Fruit fly (Drosophila melanogaster) whole organism, embryonic: ENCODE data around the gene CG7985.

Experiments
- Awh ChIP-seq: fragments of 200-800 bp; sonication (Bioruptor generic); IDR thresholded peaks from 2 replicates; pipeline ENCODE4, ENCODE4 v1.3.6; 2022; ENCODE audit warnings: missing biosample characterization, missing genetic modification characterization
- Bteb2 ChIP-seq: fragments of 200-800 bp; sonication (Bioruptor generic); optimal IDR thresholded peaks from 2 replicates; lab custom pipeline; 2016; ENCODE audit warnings: missing biosample characterization, missing genetic modification characterization
- CG11695 ChIP-seq: fragments of 200-800 bp; sonication (Bioruptor generic); IDR thresholded peaks from 3 replicates; pipeline ENCODE4 v1.3.6; 2022; ENCODE audit warnings: missing biosample characterization, missing genetic modification characterization
- CG13424 ChIP-seq: fragments of 200-800 bp; sonication (Bioruptor generic); optimal IDR thresholded peaks from 2 replicates; lab custom pipeline; 2019; ENCODE audit warnings: missing biosample characterization, mild to moderate bottlenecking, missing genetic modification characterization, moderate library complexity
- CG15601 ChIP-seq: fragments of 200-800 bp; sonication (Bioruptor generic); optimal IDR thresholded peaks from 3 replicates; lab custom pipeline; 2019; ENCODE audit warnings: missing biosample characterization, mild to moderate bottlenecking, missing genetic modification characterization, moderate library complexity
- CG17361 ChIP-seq: fragments of 200-800 bp; sonication (Bioruptor generic); IDR thresholded peaks from 3 replicates; pipeline ENCODE4 v1.3.6; 2022; ENCODE audit warnings: missing biosample characterization, missing genetic modification characterization
- CG17802 ChIP-seq: fragments of 200-800 bp; sonication (Bioruptor generic); optimal IDR thresholded peaks from 2 replicates; lab custom pipeline; 2018; ENCODE audit warnings: missing biosample characterization, mild to moderate bottlenecking, missing genetic modification characterization, moderate library complexity
- CG1832 ChIP-seq: fragments of 200-800 bp; sonication (Bioruptor generic); optimal IDR thresholded peaks from 2 replicates; lab custom pipeline; 2017; ENCODE audit warnings: missing biosample characterization, mild to moderate bottlenecking, missing genetic modification characterization, inconsistent platforms
- CG18619 ChIP-seq: fragments of 200-800 bp; sonication (Bioruptor generic); optimal IDR thresholded peaks from 3 replicates; lab custom pipeline; 2017; ENCODE audit warnings: missing biosample characterization, mild to moderate bottlenecking, missing genetic modification characterization
- CG3995 ChIP-seq: fragments of 200-800 bp; sonication (Bioruptor generic); optimal IDR thresholded peaks from 3 replicates; lab custom pipeline; 2016; ENCODE audit warnings: missing biosample characterization, missing genetic modification characterization
- CG43689 ChIP-seq: fragments of 200-800 bp; sonication (Bioruptor generic); IDR thresholded peaks from 2 replicates; pipeline ENCODE4 v1.3.6; 2022; ENCODE audit warnings: missing biosample characterization, missing genetic modification characterization
- CG6272 ChIP-seq: fragments of 200-800 bp; sonication (Bioruptor generic); IDR thresholded peaks from 2 replicates; pipeline ENCODE4 v1.3.6; 2022; ENCODE audit warnings: missing biosample characterization, missing genetic modification characterization
- CG7745 ChIP-seq: fragments of 200-800 bp; sonication (Bioruptor generic); optimal IDR thresholded peaks from 2 replicates; lab custom pipeline; 2018; ENCODE audit warnings: missing biosample characterization, mild to moderate bottlenecking, missing genetic modification characterization, moderate library complexity
- CG8478 ChIP-seq: fragments of >200 bp; optimal IDR thresholded peaks from 2 replicates; lab custom pipeline; 2018
- CG9215 ChIP-seq: fragments of 200-800 bp; sonication (Bioruptor generic); IDR thresholded peaks from 2 replicates; pipeline ENCODE4 v1.3.6; 2022; ENCODE audit warnings: missing biosample characterization, missing genetic modification characterization
- CoRest ChIP-seq: fragments of 200-800 bp; sonication (Bioruptor generic); optimal IDR thresholded peaks from 3 replicates; lab custom pipeline; 2018; ENCODE audit warnings: missing biosample characterization, mild to moderate bottlenecking, missing genetic modification characterization, moderate library complexity
- Deaf1 ChIP-seq: fragments of 200-800 bp; optimal IDR thresholded peaks from 3 replicates; lab custom pipeline; 2019; ENCODE audit warnings: missing biosample characterization, mild to moderate bottlenecking, missing genetic modification characterization, moderate library complexity
- Dip3 ChIP-seq: fragments of 200-800 bp; sonication (Bioruptor generic); optimal IDR thresholded peaks from 3 replicates; lab custom pipeline; 2016; ENCODE audit warnings: missing biosample characterization, missing genetic modification characterization
- E2f2 ChIP-seq: fragments of 200-800 bp; sonication (Bioruptor generic); IDR thresholded peaks from 2 replicates; pipeline ENCODE4 v1.3.6; 2022; ENCODE audit warnings: missing biosample characterization, missing genetic modification characterization
- Hand ChIP-seq: fragments of 200-800 bp; sonication (Bioruptor generic); optimal IDR thresholded peaks from 2 replicates; lab custom pipeline; 2017; ENCODE audit warnings: mild to moderate bottlenecking, missing biosample characterization, missing genetic modification reagents, missing genetic modification characterization
- HmgD ChIP-seq: fragments of 200-800 bp; sonication (Bioruptor generic); optimal IDR thresholded peaks from 3 replicates; lab custom pipeline; 2016; ENCODE audit warnings: missing biosample characterization, missing genetic modification characterization
- Med ChIP-seq: fragments of 200-800 bp; sonication (Bioruptor generic); peaks from one replicate; lab custom pipeline; 2016; ENCODE audit warnings: missing biosample characterization, missing genetic modification characterization, mild to moderate bottlenecking, inconsistent platforms, moderate library complexity
- Six4 ChIP-seq: fragments of 200-800 bp; sonication (Bioruptor generic); optimal IDR thresholded peaks from 2 replicates; lab custom pipeline; 2016; ENCODE audit warnings: missing biosample characterization, missing genetic modification characterization
- Sry-δ ChIP-seq: fragments of 200-800 bp; sonication (Bioruptor generic); optimal IDR thresholded peaks from 2 replicates; lab custom pipeline; 2016; ENCODE audit warnings: missing biosample characterization, missing genetic modification characterization
- Usf ChIP-seq: fragments of 200-800 bp; sonication (Bioruptor generic); optimal IDR thresholded peaks from 2 replicates; lab custom pipeline; 2017; ENCODE audit warnings: missing genotype, missing biosample characterization, missing genetic modification characterization
- Xbp1 ChIP-seq: fragments of 200-800 bp; sonication (Bioruptor generic); optimal IDR thresholded peaks from 3 replicates; lab custom pipeline; 2016; ENCODE audit warnings: missing biosample characterization, mild to moderate bottlenecking, missing genetic modification characterization
- abd-A ChIP-seq: fragments of 200-800 bp; sonication (Bioruptor generic); optimal IDR thresholded peaks from 3 replicates; lab custom pipeline; 2019; ENCODE audit warnings: missing biosample characterization, mild to moderate bottlenecking, missing genetic modification characterization, moderate library complexity
- cg ChIP-seq: fragments of 200-800 bp; sonication (Bioruptor generic); optimal IDR thresholded peaks from 3 replicates; lab custom pipeline; 2019; ENCODE audit warnings: missing biosample characterization, mild to moderate bottlenecking, missing genetic modification characterization, moderate library complexity
- chinmo ChIP-seq: fragments of 200-800 bp; sonication (Bioruptor generic); IDR thresholded peaks from 4 replicates; pipeline ENCODE4 v1.3.6; 2022; ENCODE audit warnings: missing biosample characterization, missing genetic modification characterization; ENCODE audit not compliant: partially characterized antibody
- ci ChIP-seq: fragments of 200-800 bp; sonication (Bioruptor generic); IDR thresholded peaks from 3 replicates; pipeline ENCODE4 v1.3.6; 2022; ENCODE audit warnings: missing biosample characterization, missing genetic modification characterization
- eve ChIP-seq, 2 experiments: fragments of >200 bp; optimal IDR thresholded peaks; 2 replicates each; lab custom pipeline; 2017; ENCODE audit warnings: missing biosample characterization in 2 of 2, missing genetic modification characterization in 2 of 2
- hbn ChIP-seq: fragments of 200-800 bp; sonication (Bioruptor generic); IDR thresholded peaks from 2 replicates; pipeline ENCODE4 v1.3.6; 2022; ENCODE audit warnings: missing biosample characterization, missing genetic modification characterization; ENCODE audit not compliant: partially characterized antibody
- hkb ChIP-seq, 2 experiments: fragments of 200-800 bp in 1 of 2; fragments of >200 bp in 1 of 2; sonication (Bioruptor generic) in 1 of 2; IDR thresholded peaks in 1 of 2; optimal IDR thresholded peaks in 1 of 2; 2 replicates each; pipeline versions ENCODE4 v1.3.6 to Lab custom; 2017 to 2022; ENCODE audit warnings: missing biosample characterization in 1 of 2, missing genetic modification characterization in 1 of 2
- klu ChIP-seq: fragments of 200-800 bp; sonication (Bioruptor generic); IDR thresholded peaks from 2 replicates; pipeline ENCODE4 v1.3.6; 2022; ENCODE audit warnings: missing biosample characterization, missing genetic modification characterization
- mirr ChIP-seq: fragments of 200-800 bp; sonication (Bioruptor generic); optimal IDR thresholded peaks from 3 replicates; lab custom pipeline; 2018; ENCODE audit warnings: missing biosample characterization, mild to moderate bottlenecking, missing genetic modification characterization
- mld ChIP-seq: fragments of 200-800 bp; sonication (Bioruptor generic); IDR thresholded peaks from 3 replicates; pipeline ENCODE4 v1.3.6; 2022; ENCODE audit warnings: missing biosample characterization, missing genetic modification characterization; ENCODE audit not compliant: partially characterized antibody
- pros ChIP-seq: fragments of 200-800 bp; sonication (Bioruptor generic); optimal IDR thresholded peaks from 3 replicates; lab custom pipeline; 2019; ENCODE audit warnings: missing biosample characterization, mild to moderate bottlenecking, missing genetic modification characterization, moderate library complexity
- ro ChIP-seq: fragments of 200-800 bp; sonication (Bioruptor generic); IDR thresholded peaks from 2 replicates; pipeline ENCODE4 v1.3.6; 2022; ENCODE audit warnings: missing biosample characterization, missing genetic modification characterization
- sens ChIP-seq: fragments of 200-800 bp; sonication (Bioruptor generic); peaks from one replicate; lab custom pipeline; 2016; ENCODE audit warnings: missing biosample characterization, missing genetic modification characterization
- trh ChIP-seq: fragments of 200-800 bp; sonication (Bioruptor generic); optimal IDR thresholded peaks from 2 replicates; lab custom pipeline; 2016; ENCODE audit warnings: missing biosample characterization, missing genetic modification characterization
- yki ChIP-seq: fragments of >200 bp; optimal IDR thresholded peaks from 3 replicates; lab custom pipeline; 2018

Gene CG7985

dm6 chr3R:18245044-18245596 is 45.5 kb downstream of the CG7985 start (continued):
- no peak for TF ChIP-seq klu (GFP tag; lab: Robert Waterston, UW)
- peak; percentile 74 for TF ChIP-seq pros (GFP tag; lab: Kevin White, UChicago)
- no peak for TF ChIP-seq CG43689 (GFP tag; lab: Robert Waterston, UW)
- no peak for TF ChIP-seq trh
- TF ChIP-seq Usf: no peak
- TF ChIP-seq CG3995 (GFP tag; lab: Kevin White, UChicago): no peak
- TF ChIP-seq hkb (optimal IDR thresholded peaks at IDR 0.05; lab: Kevin White, UChicago): no peak
- TF ChIP-seq hkb (GFP tag; IDR thresholded peaks at IDR 0.05; lab: Robert Waterston, UW): peak; percentile 23; the same call in 1 of the 2 replicates
- 0 out of 3 replicates have a peak, but pooled peaks have one; percentile 19 for TF ChIP-seq CG11695 (GFP tag; lab: Robert Waterston, UW)
- TF ChIP-seq CG6272: no peak
- TF ChIP-seq hbn (GFP tag; lab: Robert Waterston, UW): no peak
- no peak for TF ChIP-seq Six4 (GFP tag; lab: Kevin White, UChicago)
- TF ChIP-seq CG17361: no peak
- TF ChIP-seq Hand (GFP tag; lab: Kevin White, UChicago): no peak
- TF ChIP-seq Dip3 (GFP tag; lab: Kevin White, UChicago): no peak
- no peak for TF ChIP-seq Bteb2 (GFP tag; lab: Kevin White, UChicago)
- TF ChIP-seq CG17802 (tag; lab: Kevin White, UChicago): no peak
- no peak for TF ChIP-seq Xbp1 (GFP tag; lab: Kevin White, UChicago)
- TF ChIP-seq CG15601 (tag; lab: Kevin White, UChicago): no peak
- no peak for TF ChIP-seq yki
- no peak for TF ChIP-seq HmgD
- TF ChIP-seq CG7745: no peak

- TF ChIP-seq Deaf1 (tag; lab: Kevin White, UChicago): peak; percentile 8
- TF ChIP-seq CG9215 (GFP tag; lab: Robert Waterston, UW): no peak
- TF ChIP-seq Sry-δ: no peak
- peak; percentile 8 for TF ChIP-seq CG1832 (GFP tag; lab: Kevin White, UChicago)
- no peak for TF ChIP-seq CoRest (tag; lab: Kevin White, UChicago)
- TF ChIP-seq Awh (GFP tag; lab: Robert Waterston, UW): no peak
- no peak for TF ChIP-seq CG18619 (GFP tag; lab: Kevin White, UChicago)
- peak; percentile 59 for TF ChIP-seq cg
- TF ChIP-seq mirr: peak; percentile 31
- TF ChIP-seq CG13424: no peak
- TF ChIP-seq abd-A (tag; lab: Kevin White, UChicago): peak; percentile 5
- TF ChIP-seq chinmo (GFP tag; lab: Robert Waterston, UW): 0 out of 4 replicates have a peak, but pooled peaks have one; percentile 19
- TF ChIP-seq E2f2 (GFP tag; lab: Robert Waterston, UW): 0 out of 2 replicates have a peak, but pooled peaks have one; percentile 15
- TF ChIP-seq CG8478 (lab: Kevin White, UChicago): peak; percentile 28
- no peak for TF ChIP-seq mld (GFP tag; lab: Robert Waterston, UW)
- no peak for TF ChIP-seq eve (GFP tag; optimal IDR thresholded peaks at IDR 0.05; lab: Kevin White, UChicago)
- TF ChIP-seq ro (GFP tag; lab: Robert Waterston, UW): no peak
- TF ChIP-seq sens: no peak
- no peak for TF ChIP-seq ci
- peak; percentile 36 for TF ChIP-seq Med (GFP tag; lab: Kevin White, UChicago)
Observed at dm6 chr3R:18246041-18246440, 46.4 kb downstream of the CG7985 start.
